Worm (Caenorhabditis elegans) whole organism, L3 larva: ENCODE measurements around the gene zig-2.

Source experiments
- R02D3.7 ChIP-seq: fragments of 150-350 bp; optimal IDR thresholded peaks from 2 replicates; lab custom pipeline; 2014; ENCODE audit warnings: missing biosample characterization, missing genetic modification characterization
- ZK546.5 ChIP-seq: sonication (generic microtip); optimal IDR thresholded peaks from 2 replicates; lab custom pipeline; 2017; ENCODE audit warnings: missing biosample characterization, missing genetic modification characterization
- ama-1 ChIP-seq: fragments of 150-350 bp; optimal IDR thresholded peaks from 2 replicates; lab custom pipeline; 2018
- ceh-16 ChIP-seq: sonication (generic microtip); optimal IDR thresholded peaks from 2 replicates; lab custom pipeline; 2017; ENCODE audit warnings: missing biosample characterization, missing genetic modification characterization
- ceh-28 ChIP-seq: fragments of 150-350 bp; optimal IDR thresholded peaks from 2 replicates; lab custom pipeline; 2014; ENCODE audit warnings: missing biosample characterization, missing genetic modification reagents, missing genetic modification characterization
- ceh-82 ChIP-seq: fragments of 150-350 bp; optimal IDR thresholded peaks from 2 replicates; lab custom pipeline; 2014; ENCODE audit warnings: missing biosample characterization, missing genetic modification characterization
- egl-27 ChIP-seq: sonication (generic microtip); optimal IDR thresholded peaks from 4 replicates; lab custom pipeline; 2017; ENCODE audit warnings: missing biosample characterization, missing genetic modification reagents, missing genetic modification characterization
- elt-2 ChIP-seq: sonication (generic microtip); optimal IDR thresholded peaks from 2 replicates; lab custom pipeline; 2016; ENCODE audit warnings: missing genetic modification reagents, mild to moderate bottlenecking, missing genetic modification characterization, missing compliant biosample characterization
- eor-1 ChIP-seq, 2 experiments: fragments of 150-350 bp; optimal IDR thresholded peaks; 2 replicates each; lab custom pipeline; 2014 to 2018; ENCODE audit warnings: missing biosample characterization in 2 of 2, missing genetic modification characterization in 2 of 2
- fkh-2 ChIP-seq: fragments of 150-350 bp; optimal IDR thresholded peaks from 2 replicates; lab custom pipeline; 2014; ENCODE audit warnings: missing biosample characterization, missing genetic modification reagents, missing genetic modification characterization
- fos-1 ChIP-seq: fragments of 150-350 bp; optimal IDR thresholded peaks from 2 replicates; lab custom pipeline; 2014; ENCODE audit warnings: missing biosample characterization, missing genetic modification characterization
- hmg-11 ChIP-seq: sonication (generic microtip); optimal IDR thresholded peaks from 2 replicates; lab custom pipeline; 2016; ENCODE audit warnings: missing genetic modification characterization, missing compliant biosample characterization
- lin-39 ChIP-seq: fragments of 150-350 bp; optimal IDR thresholded peaks from 2 replicates; lab custom pipeline; 2018; ENCODE audit warnings: missing biosample characterization, missing genetic modification reagents, missing genetic modification characterization
- mml-1 ChIP-seq: fragments of 150-350 bp; sonication (generic microtip); optimal IDR thresholded peaks from 3 replicates; lab custom pipeline; 2014; ENCODE audit warnings: missing biosample characterization, missing genetic modification characterization
- nfya-1 ChIP-seq: sonication (generic microtip); optimal IDR thresholded peaks from 2 replicates; lab custom pipeline; 2017; ENCODE audit warnings: missing genetic modification characterization, mild to moderate bottlenecking, missing compliant biosample characterization, antibody characterized with exemption, moderate library complexity; ENCODE audit not compliant: insufficient read depth
- nhr-23 ChIP-seq: fragments of 150-350 bp; optimal IDR thresholded peaks from 2 replicates; lab custom pipeline; 2014; ENCODE audit warnings: missing biosample characterization, missing genetic modification reagents, missing genetic modification characterization
- nhr-237 ChIP-seq: fragments of 150-350 bp; optimal IDR thresholded peaks from 2 replicates; lab custom pipeline; 2014; ENCODE audit warnings: missing biosample characterization, missing genetic modification characterization
- nhr-28 ChIP-seq: fragments of 150-350 bp; optimal IDR thresholded peaks from 2 replicates; lab custom pipeline; 2014; ENCODE audit warnings: missing biosample characterization, missing genetic modification characterization
- nhr-43 ChIP-seq: sonication (generic microtip); optimal IDR thresholded peaks from 2 replicates; lab custom pipeline; 2016; ENCODE audit warnings: mild to moderate bottlenecking, missing genetic modification characterization, missing compliant biosample characterization; ENCODE audit not compliant: poor library complexity, severe bottlenecking
- nhr-76 ChIP-seq: fragments of 150-350 bp; sonication (generic microtip); optimal IDR thresholded peaks from 5 replicates; lab custom pipeline; 2014; ENCODE audit warnings: missing biosample characterization, missing genetic modification characterization
- nhr-77 ChIP-seq: fragments of 150-350 bp; optimal IDR thresholded peaks from 2 replicates; lab custom pipeline; 2014; ENCODE audit warnings: missing biosample characterization, missing genetic modification characterization
- pha-4 ChIP-seq: fragments of 150-350 bp; optimal IDR thresholded peaks from 2 replicates; lab custom pipeline; 2014; ENCODE audit warnings: missing biosample characterization, missing genetic modification reagents, missing genetic modification characterization
- pqm-1 ChIP-seq: fragments of 150-350 bp; optimal IDR thresholded peaks from 2 replicates; lab custom pipeline; 2017; ENCODE audit warnings: missing biosample characterization, missing genetic modification characterization, inconsistent platforms
- sea-2 ChIP-seq: fragments of 150-350 bp; sonication (generic microtip); optimal IDR thresholded peaks from 4 replicates; lab custom pipeline; 2014; ENCODE audit warnings: missing biosample characterization, missing genetic modification reagents, missing genetic modification characterization
- skn-1 ChIP-seq: fragments of 150-350 bp; optimal IDR thresholded peaks from 2 replicates; lab custom pipeline; 2014; ENCODE audit warnings: missing biosample characterization, missing genetic modification characterization
- snpc-4 ChIP-seq: fragments of 150-350 bp; optimal IDR thresholded peaks from 2 replicates; lab custom pipeline; 2014; ENCODE audit warnings: missing biosample characterization, missing genetic modification characterization
- unc-39 ChIP-seq: sonication (generic microtip); optimal IDR thresholded peaks from 4 replicates; lab custom pipeline; 2017; ENCODE audit warnings: missing biosample characterization, missing genetic modification characterization
- unc-62 ChIP-seq: fragments of 150-350 bp; sonication (generic microtip); optimal IDR thresholded peaks from 4 replicates; lab custom pipeline; 2014; ENCODE audit warnings: missing biosample characterization, missing genetic modification reagents, missing genetic modification characterization
- ztf-11 ChIP-seq: fragments of 150-350 bp; optimal IDR thresholded peaks from 2 replicates; lab custom pipeline; 2014; ENCODE audit warnings: missing biosample characterization, missing genetic modification characterization
- ztf-4 ChIP-seq: fragments of 150-350 bp; optimal IDR thresholded peaks from 2 replicates; lab custom pipeline; 2014; ENCODE audit warnings: missing biosample characterization, missing genetic modification characterization

Gene zig-2

ce11 chrX:12350207-12350606, 9.0 kb upstream of the zig-2 start, which contains the start of gene F42F12.3:
Gene F42F12.3 (plus strand): TSS chrX:12350578.
- peak; percentile 55 for TF ChIP-seq pha-4 (tag; lab: Kevin White, UChicago)
- peak; percentile 15 for TF ChIP-seq elt-2 (tag; lab: Kevin White, UChicago)
- no peak for TF ChIP-seq egl-27 (tag; lab: Kevin White, UChicago)
- TF ChIP-seq nhr-23 (tag; lab: Kevin White, UChicago) = peak; percentile 14
- no peak for TF ChIP-seq sea-2
- TF ChIP-seq fos-1 (tag; lab: Kevin White, UChicago) = no peak
- TF ChIP-seq nhr-77 = no peak
- peak; percentile 45 for TF ChIP-seq pqm-1 (tag; lab: Kevin White, UChicago)
- TF ChIP-seq, all 47 proteins: peak for 4

ce11 chrX:12348329-12348728, 7.1 kb upstream of the zig-2 start, which contains the start of gene F42F12.14:
Gene F42F12.14 (plus strand): TSS chrX:12348629.
- TF ChIP-seq unc-39 (tag; lab: Kevin White, UChicago) = no peak
- no peak for TF ChIP-seq nhr-77
- TF ChIP-seq lin-39 (tag; lab: Kevin White, UChicago) = no peak
- no peak for TF ChIP-seq nhr-28 (tag; lab: Kevin White, UChicago)
- TF ChIP-seq nhr-237 (tag; lab: Kevin White, UChicago) = no peak
- TF ChIP-seq ztf-11 (tag; lab: Kevin White, UChicago) = no peak

DNA sequence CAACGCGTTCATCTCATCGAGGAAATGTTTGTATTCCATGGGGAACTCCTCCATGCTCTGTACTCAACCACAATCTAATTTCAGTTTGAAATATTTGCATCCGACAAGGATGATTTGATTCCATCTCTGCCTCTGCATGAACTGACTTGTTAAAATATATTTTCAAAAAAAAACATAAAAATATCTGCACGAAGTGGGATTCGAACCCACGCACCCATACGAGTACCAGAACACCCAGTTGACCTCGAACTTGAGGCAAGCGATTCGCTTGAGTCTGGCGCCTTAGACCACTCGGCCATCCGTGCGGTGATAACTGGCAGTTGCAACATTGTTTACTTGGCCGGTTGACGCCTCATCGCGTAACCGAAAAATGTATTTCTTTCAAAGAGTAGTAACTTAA, 6.6 kb upstream of the zig-2 start:
- TF ChIP-seq nhr-43 (tag; lab: Kevin White, UChicago) = peak; percentile 36
- TF ChIP-seq ceh-82 (tag; lab: Kevin White, UChicago) = no peak
- TF ChIP-seq fkh-2 = no peak
- TF ChIP-seq elt-2 (tag; lab: Kevin White, UChicago) = peak; percentile 49
- TF ChIP-seq nfya-1 (tag; lab: Kevin White, UChicago) = peak; percentile 26
- TF ChIP-seq hmg-11 (tag; lab: Kevin White, UChicago) = peak; percentile 4
- no peak for TF ChIP-seq R02D3.7
- peak; percentile 51 for TF ChIP-seq skn-1 (tag; lab: Kevin White, UChicago)

DNA sequence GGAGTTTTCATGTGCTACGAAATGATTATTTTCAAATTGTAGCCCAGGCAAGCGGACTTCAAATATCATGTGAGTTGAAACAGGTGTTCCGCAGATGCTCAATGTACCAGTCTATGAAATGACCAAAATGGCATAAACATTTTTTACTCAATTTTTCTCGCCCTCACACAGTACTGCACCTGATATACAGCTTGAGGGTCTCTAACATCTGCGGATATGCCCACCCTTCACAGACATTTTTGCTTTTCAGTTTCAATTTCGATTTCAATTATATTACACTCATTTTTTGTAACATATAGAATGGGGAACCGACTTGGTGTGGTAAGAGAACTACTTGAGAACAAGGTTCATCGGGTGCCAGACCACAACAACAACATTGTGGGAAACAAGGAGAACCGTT, 5.5 kb upstream of the zig-2 start, which contains the start of gene F42F12.11:
Gene F42F12.11 (plus strand): TSS at position 301 of the 400 bp plus-strand sequence.
- TF ChIP-seq ama-1 = no peak
- no peak for TF ChIP-seq ZK546.5
- no peak for TF ChIP-seq eor-1 (tag; optimal IDR thresholded peaks at IDR 0.05; lab: Kevin White, UChicago)
- TF ChIP-seq unc-62 (GFP tag; lab: Kevin White, UChicago) = no peak
- TF ChIP-seq snpc-4 (tag; lab: Kevin White, UChicago) = no peak
- TF ChIP-seq nhr-28 (tag; lab: Kevin White, UChicago) = no peak
- no peak for TF ChIP-seq nhr-76 (tag; lab: Kevin White, UChicago)
- TF ChIP-seq ceh-16 (tag; lab: Kevin White, UChicago) = no peak
- TF ChIP-seq nhr-237 (tag; lab: Kevin White, UChicago) = no peak

ce11 chrX:12343279-12343678, 2.0 kb upstream of the zig-2 start, which contains the start of the genes nspc-9 and nspc-10:
Gene nspc-9 (minus strand): TSS chrX:12343379.
Gene nspc-10 (plus strand): TSS chrX:12343609.
- TF ChIP-seq snpc-4 (tag; lab: Kevin White, UChicago) (no peak), ztf-4 (tag; lab: Kevin White, UChicago) (no peak), mml-1 (tag; lab: Kevin White, UChicago) (no peak), ceh-28 (no peak)

ce11 chrX:12337846-12338490, 3.3 kb downstream of the zig-2 start, which contains the start of gene srd-44:
Gene srd-44 (plus strand): TSS chrX:12338440.
- TF ChIP-seq nhr-43 (tag; lab: Kevin White, UChicago) (peak; percentile 10), mml-1 (tag; lab: Kevin White, UChicago) (no peak)
